Worm (Caenorhabditis elegans): ENCODE results near the gene rab-19.

DNA sequence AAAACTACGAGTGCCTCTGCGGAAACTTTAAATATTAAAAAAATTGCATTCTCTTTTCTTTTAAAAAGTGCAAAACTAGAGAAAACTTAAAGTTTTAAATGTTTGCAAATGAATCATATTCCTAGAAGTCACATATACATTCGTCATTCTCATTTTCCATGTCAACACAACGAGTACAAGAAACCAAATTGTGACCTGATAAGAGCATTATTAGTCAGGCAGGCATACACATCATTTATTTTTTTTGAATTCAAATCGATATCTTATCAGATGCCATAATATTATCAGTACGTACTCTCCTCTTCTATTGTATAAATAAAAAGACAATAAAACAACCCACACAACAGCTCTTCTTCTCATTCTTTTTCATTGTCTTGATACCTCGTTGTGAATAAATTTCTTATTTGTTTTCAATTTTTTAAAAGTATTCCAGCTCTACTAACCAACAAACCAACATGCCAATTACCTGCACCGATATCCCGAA, 36.9 kb downstream of the rab-19 start, which contains the start of gene W02A2.9:
- TF ChIP-seq nhr-77 (tag; optimal IDR thresholded peaks at IDR 0.05), result no peak
- no peak for TF ChIP-seq lin-39 (tag; optimal IDR thresholded peaks at IDR 0.05)
- TF ChIP-seq pqm-1 (tag; optimal IDR thresholded peaks at IDR 0.05), result peak; percentile 99
- TF ChIP-seq ama-1 (optimal IDR thresholded peaks at IDR 0.05), result no peak
- no peak for TF ChIP-seq elt-1 (tag; optimal IDR thresholded peaks at IDR 0.05)
- no peak for TF ChIP-seq ZK546.5 (tag; optimal IDR thresholded peaks at IDR 0.05)
- TF ChIP-seq hmg-11 (tag; optimal IDR thresholded peaks at IDR 0.05), result no peak
- no peak for TF ChIP-seq nhr-76 (tag; optimal IDR thresholded peaks at IDR 0.05)
- TF ChIP-seq zag-1 (tag; optimal IDR thresholded peaks at IDR 0.05), result no peak
- TF ChIP-seq snpc-4 (tag; optimal IDR thresholded peaks at IDR 0.05), result no peak

Measured in whole organism, L3 larva.